Worm (Caenorhabditis elegans) whole organism, young adult: ENCODE results near the gene fbxc-39.

Experiments used
- F23B12.7 ChIP-seq: sonication (generic microtip); optimal IDR thresholded peaks from 2 replicates; lab custom pipeline; 2017; ENCODE audit warnings: missing genetic modification characterization, mild to moderate bottlenecking, missing compliant biosample characterization, antibody characterized with exemption, moderate library complexity; ENCODE audit not compliant: insufficient read depth
- akir-1 ChIP-seq: fragments of 200-800 bp; sonication (Bioruptor generic); optimal IDR thresholded peaks from 2 replicates; lab custom pipeline; 2018; ENCODE audit warnings: mild to moderate bottlenecking, missing genetic modification characterization, moderate library complexity, missing compliant biosample characterization
- dpl-1 ChIP-seq: fragments of 150-350 bp; optimal IDR thresholded peaks from 2 replicates; lab custom pipeline; 2014; ENCODE audit warnings: missing biosample characterization, missing genetic modification reagents, missing genetic modification characterization
- rcor-1 ChIP-seq: fragments of 200-800 bp; sonication (Bioruptor generic); IDR thresholded peaks from 2 replicates; pipeline ENCODE4 v1.3.6; 2022; ENCODE audit warnings: missing genetic modification reagents, missing genetic modification characterization, missing compliant biosample characterization
- sea-2 ChIP-seq: fragments of 200-800 bp; sonication (Bioruptor generic); IDR thresholded peaks from 2 replicates; pipeline ENCODE4 v1.3.6; 2022; ENCODE audit warnings: missing genetic modification characterization, missing compliant biosample characterization
- unc-130 ChIP-seq: sonication (generic microtip); optimal IDR thresholded peaks from 2 replicates; lab custom pipeline; 2016; ENCODE audit warnings: missing genetic modification reagents, missing genetic modification characterization, missing compliant biosample characterization

- TF ChIP-seq F23B12.7 (tag; lab: Kevin White, UChicago): no peak
- TF ChIP-seq rcor-1 (GFP tag; lab: Robert Waterston, UW): no peak
- no peak for TF ChIP-seq unc-130
- TF ChIP-seq dpl-1 (GFP tag; lab: Kevin White, UChicago): no peak
- no peak for TF ChIP-seq sea-2 (GFP tag; lab: Robert Waterston, UW)
- no peak for TF ChIP-seq akir-1
Observed at ce11 chrII:961961-962360, 26.6 kb upstream of the fbxc-39 start, which contains the start of gene C32B5.13.
